Fruit fly (Drosophila melanogaster): ENCODE results near the gene CG6283.

DNA sequence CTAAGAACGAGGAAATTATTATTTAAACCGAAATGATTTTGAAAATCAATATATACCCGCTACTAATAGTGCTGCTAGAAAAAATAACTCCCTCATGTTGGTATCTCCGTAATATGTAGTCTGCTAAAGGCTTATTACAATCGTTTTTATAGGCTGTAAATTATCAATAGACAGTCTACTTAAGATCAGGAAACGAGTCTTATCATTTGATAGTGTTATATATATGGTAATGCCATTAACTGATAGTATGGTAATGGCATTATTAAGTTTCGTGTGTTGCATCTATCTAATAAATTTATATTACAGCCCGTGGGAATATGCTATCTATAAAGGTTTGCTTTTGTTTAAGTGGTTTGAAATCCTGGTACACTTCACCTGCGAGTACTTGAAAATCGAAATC, 3.0 kb downstream of the CG6283 start, which contains the start of gene CG17192:
- no peak for TF ChIP-seq OdsH (GFP tag; optimal IDR thresholded peaks at IDR 0.05)
- TF ChIP-seq Gug (GFP tag; IDR thresholded peaks at IDR 0.05) = no peak
- no peak for TF ChIP-seq Eip93F (GFP tag; optimal IDR thresholded peaks at IDR 0.05)
- TF ChIP-seq esn (GFP tag; optimal IDR thresholded peaks at IDR 0.05) = no peak
- TF ChIP-seq CG1621 (tag; optimal IDR thresholded peaks at IDR 0.05) = no peak
